Worm (Caenorhabditis elegans): ENCODE data around the gene gst-4.

The gst-4 gene

DNA sequence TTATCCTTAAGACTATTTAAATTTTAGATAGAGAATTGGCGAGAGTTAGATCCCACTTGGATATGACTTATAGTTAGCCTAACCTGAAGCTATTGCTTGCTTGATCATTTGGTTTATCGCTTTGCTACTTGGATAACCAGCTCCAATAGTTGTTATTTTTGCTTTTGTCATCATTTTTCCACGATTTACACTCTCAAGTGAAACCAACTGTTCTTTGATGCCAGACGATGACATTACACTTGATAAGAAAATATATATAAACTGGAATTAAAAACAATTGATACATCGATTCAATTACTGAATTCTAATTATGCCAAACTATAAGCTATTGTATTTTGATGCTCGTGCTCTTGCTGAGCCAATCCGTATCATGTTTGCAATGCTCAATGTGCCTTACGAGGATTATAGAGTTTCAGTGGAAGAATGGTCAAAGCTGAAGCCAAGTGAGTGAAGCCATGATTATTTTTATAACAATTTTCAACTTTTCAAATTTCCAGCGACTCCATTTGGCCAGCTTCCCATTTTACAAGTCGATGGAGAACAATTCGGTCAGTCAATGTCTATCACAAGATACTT is at the start of gene gst-4, which contains the start of the genes gst-2 and dhs-12:
Gene gst-4, plus strand, starts transcription at position 296 of the 576 bp plus-strand sequence.
Gene gst-2, minus strand, starts transcription at position 132 of the 576 bp plus-strand sequence.
Gene dhs-12, plus strand, starts transcription at position 526 of the 576 bp plus-strand sequence.
- peak; percentile 43 for TF ChIP-seq skn-1 (tag; optimal IDR thresholded peaks at IDR 0.05)
- TF ChIP-seq mdl-1 (tag; optimal IDR thresholded peaks at IDR 0.05): no peak

- no peak for TF ChIP-seq pha-4 (tag; optimal IDR thresholded peaks at IDR 0.05)
These were observed 46.9 kb upstream of the gst-4 start, which contains the start of the genes C04G2.5 and msp-36 for ce11 chrIV:10095171-10095570. Gene C04G2.5, minus strand, starts transcription at chrIV:10095271. Gene msp-36, plus strand, starts transcription at chrIV:10095433.

ce11 chrIV:10096881-10097280 is 45.1 kb upstream of the gst-4 start, which contains the start of gene dis-3:
Gene dis-3, plus strand, starts transcription at chrIV:10097202.
- TF ChIP-seq nhr-43 (tag; optimal IDR thresholded peaks at IDR 0.05; ENCODE audit: poor library complexity, severe bottlenecking) (no peak), R02D3.7 (tag; optimal IDR thresholded peaks at IDR 0.05) (peak; percentile 71), lin-15B (tag; optimal IDR thresholded peaks at IDR 0.05) (peak; percentile 42)

DNA sequence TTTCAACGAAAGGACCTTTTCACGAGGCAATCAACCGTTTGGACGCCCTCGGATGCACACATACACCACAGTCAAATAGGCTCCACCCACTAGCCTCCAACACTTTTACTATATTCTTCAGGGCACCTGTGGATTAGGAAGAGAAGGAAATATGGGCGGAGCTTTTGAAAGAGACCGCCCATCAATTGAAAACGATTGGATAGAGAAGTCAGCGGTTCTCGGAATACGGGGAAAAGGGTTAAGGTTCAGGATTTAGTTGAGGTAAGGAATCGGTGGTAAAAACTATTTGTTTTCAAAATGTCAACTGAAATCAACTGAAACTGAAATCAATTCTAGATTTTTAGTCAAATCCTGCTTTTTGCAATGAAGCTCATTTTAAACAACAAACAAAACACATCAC is 31.6 kb upstream of the gst-4 start, which contains the start of gene egl-38:
Gene egl-38, minus strand, starts transcription at position 101 of the 400 bp plus-strand sequence.
- TF ChIP-seq ZK546.5 (tag; optimal IDR thresholded peaks at IDR 0.05) (no peak), elt-1 (tag; optimal IDR thresholded peaks at IDR 0.05) (no peak), nhr-43 (tag; optimal IDR thresholded peaks at IDR 0.05; ENCODE audit: poor library complexity, severe bottlenecking) (no peak), nfya-1 (tag; optimal IDR thresholded peaks at IDR 0.05; ENCODE audit: insufficient read depth) (no peak), ceh-9 (tag; optimal IDR thresholded peaks at IDR 0.05) (no peak), nhr-76 (tag; optimal IDR thresholded peaks at IDR 0.05) (no peak), elt-2 (tag; optimal IDR thresholded peaks at IDR 0.05) (no peak), jun-1 (tag; optimal IDR thresholded peaks at IDR 0.05) (no peak), nhr-11 (tag; optimal IDR thresholded peaks at IDR 0.05) (no peak), ceh-28 (tag; optimal IDR thresholded peaks at IDR 0.05) (no peak), R02D3.7 (tag; optimal IDR thresholded peaks at IDR 0.05) (no peak), snpc-4 (tag; optimal IDR thresholded peaks at IDR 0.05) (no peak), fkh-2 (tag; optimal IDR thresholded peaks at IDR 0.05) (no peak), lin-15B (tag; optimal IDR thresholded peaks at IDR 0.05) (no peak), unc-62 (GFP tag; optimal IDR thresholded peaks at IDR 0.05) (no peak), pqm-1 (tag; optimal IDR thresholded peaks at IDR 0.05) (no peak), hmg-11 (tag; optimal IDR thresholded peaks at IDR 0.05) (no peak), ceh-16 (tag; optimal IDR thresholded peaks at IDR 0.05) (no peak), sea-2 (GFP tag; optimal IDR thresholded peaks at IDR 0.05) (no peak)

DNA sequence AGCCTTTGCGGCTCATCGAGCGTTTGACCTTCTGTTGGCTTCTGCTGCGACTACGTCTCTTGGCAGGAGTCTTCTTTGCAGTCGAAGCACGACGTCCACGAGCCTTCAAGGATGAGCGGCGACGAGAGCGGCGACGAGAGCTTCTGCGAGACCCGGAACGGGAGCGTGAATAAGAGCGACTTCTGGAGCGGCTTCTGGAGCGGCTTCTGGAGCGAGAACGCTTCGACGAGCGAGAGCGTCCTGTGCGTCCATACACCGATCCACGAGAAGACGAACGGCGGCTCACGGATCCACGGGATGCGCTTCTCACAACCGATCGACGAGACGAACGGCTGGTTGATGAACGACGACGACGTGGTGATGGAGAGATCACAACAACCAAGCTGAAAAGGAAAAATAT is 31.2 kb upstream of the gst-4 start:
- TF ChIP-seq R02D3.7 (tag; optimal IDR thresholded peaks at IDR 0.05) (no peak), unc-62 (GFP tag; optimal IDR thresholded peaks at IDR 0.05) (no peak)

DNA sequence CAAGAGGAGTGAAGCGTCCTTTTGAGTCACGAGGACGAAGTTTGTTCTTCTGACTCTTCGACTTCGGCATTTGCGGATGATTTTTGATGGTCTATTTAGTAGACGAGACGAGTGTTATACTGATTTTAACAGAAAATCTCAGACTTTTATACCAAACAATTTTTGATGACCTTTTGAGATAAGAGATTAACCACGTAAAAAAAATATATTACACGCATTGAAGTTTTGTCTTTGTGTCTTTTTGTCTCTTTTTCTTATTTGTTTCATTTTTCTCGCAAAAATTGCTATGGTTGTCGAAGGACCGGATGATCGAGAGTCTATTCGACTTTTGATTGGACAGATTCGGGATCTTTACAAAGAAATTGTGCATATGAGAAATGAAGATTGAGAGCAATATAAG is 30.6 kb upstream of the gst-4 start, which contains the start of gene spch-1:
Gene spch-1, minus strand, starts transcription at position 101 of the 400 bp plus-strand sequence.
- no peak for TF ChIP-seq snpc-4 (tag; optimal IDR thresholded peaks at IDR 0.05)
- no peak for TF ChIP-seq ama-1 (optimal IDR thresholded peaks at IDR 0.05)
- TF ChIP-seq ceh-82 (tag; optimal IDR thresholded peaks at IDR 0.05): no peak
- no peak for TF ChIP-seq nhr-25 (tag; optimal IDR thresholded peaks at IDR 0.05)
- TF ChIP-seq nhr-76 (tag; optimal IDR thresholded peaks at IDR 0.05): no peak
- TF ChIP-seq nhr-11 (tag; optimal IDR thresholded peaks at IDR 0.05): no peak
- TF ChIP-seq elt-1 (tag; optimal IDR thresholded peaks at IDR 0.05): no peak
- TF ChIP-seq skn-1 (tag; optimal IDR thresholded peaks at IDR 0.05): no peak
- no peak for TF ChIP-seq zag-1 (tag; optimal IDR thresholded peaks at IDR 0.05)
- TF ChIP-seq nhr-77 (tag; optimal IDR thresholded peaks at IDR 0.05): no peak
- TF ChIP-seq nhr-23 (tag; optimal IDR thresholded peaks at IDR 0.05): no peak
- TF ChIP-seq nhr-43 (tag; optimal IDR thresholded peaks at IDR 0.05; ENCODE audit: poor library complexity, severe bottlenecking): no peak
- TF ChIP-seq hmg-11 (tag; optimal IDR thresholded peaks at IDR 0.05): no peak
- TF ChIP-seq eor-1 (tag; optimal IDR thresholded peaks at IDR 0.05): no peak
- TF ChIP-seq ceh-28 (tag; optimal IDR thresholded peaks at IDR 0.05): no peak

DNA sequence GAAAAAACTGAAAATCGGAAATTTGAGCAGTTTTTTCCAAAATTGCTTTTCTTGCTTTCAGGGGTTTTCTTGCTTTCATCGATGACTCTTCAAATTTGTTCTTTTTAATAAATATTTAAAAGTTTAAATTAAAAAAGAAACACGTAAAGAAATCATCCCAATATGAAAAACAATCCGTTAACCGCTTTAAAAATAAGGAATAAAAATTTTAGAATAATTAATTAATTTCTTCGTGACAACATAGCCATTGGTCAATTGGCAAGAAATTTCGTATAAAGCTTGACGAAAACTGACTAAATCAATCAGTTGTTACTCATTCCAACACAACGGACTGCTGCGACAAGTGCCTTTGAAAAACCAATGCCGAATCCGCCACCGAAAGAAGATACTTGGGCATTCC is 29.5 kb upstream of the gst-4 start, which contains the start of gene nsph-3.2:
Gene nsph-3.2, plus strand, starts transcription at position 301 of the 400 bp plus-strand sequence.
- no peak for TF ChIP-seq pqm-1 (tag; optimal IDR thresholded peaks at IDR 0.05)
- no peak for TF ChIP-seq R02D3.7 (tag; optimal IDR thresholded peaks at IDR 0.05)
- TF ChIP-seq eor-1 (tag; optimal IDR thresholded peaks at IDR 0.05): no peak
- no peak for TF ChIP-seq egl-27 (tag; optimal IDR thresholded peaks at IDR 0.05)
- TF ChIP-seq ceh-9 (tag; optimal IDR thresholded peaks at IDR 0.05): no peak
- TF ChIP-seq nhr-12 (tag; optimal IDR thresholded peaks at IDR 0.05): no peak
- no peak for TF ChIP-seq ztf-4 (tag; optimal IDR thresholded peaks at IDR 0.05)
- TF ChIP-seq nhr-11 (tag; optimal IDR thresholded peaks at IDR 0.05): no peak
- no peak for TF ChIP-seq elt-2 (tag; optimal IDR thresholded peaks at IDR 0.05)
- no peak for TF ChIP-seq lsy-12 (tag; optimal IDR thresholded peaks at IDR 0.05)
- TF ChIP-seq daf-12 (tag; optimal IDR thresholded peaks at IDR 0.05): no peak
- no peak for TF ChIP-seq lin-15B (tag; optimal IDR thresholded peaks at IDR 0.05)
- no peak for TF ChIP-seq zag-1 (tag; optimal IDR thresholded peaks at IDR 0.05)

Data from whole organism, L3 larva.